Fruit fly (Drosophila melanogaster) whole organism, embryonic: ENCODE results near the gene Bsg.

ENCODE experiments used
- Abd-B ChIP-seq: fragments of 200-800 bp; sonication (Bioruptor generic); optimal IDR thresholded peaks from 2 replicates; lab custom pipeline; 2018; ENCODE audit warnings: missing biosample characterization, mild to moderate bottlenecking, missing genetic modification characterization, moderate library complexity
- Aef1 ChIP-seq: fragments of 200-800 bp; sonication (Bioruptor generic); IDR thresholded peaks from 3 replicates; pipeline ENCODE4 v1.3.6; 2022; ENCODE audit warnings: missing biosample characterization, missing genetic modification characterization
- BEAF-32 ChIP-seq: fragments of 200-800 bp; sonication (Bioruptor generic); optimal IDR thresholded peaks from 3 replicates; lab custom pipeline; 2017; ENCODE audit warnings: missing biosample characterization, missing genetic modification characterization, mild to moderate bottlenecking, moderate library complexity, missing genetic modification reagents
- CG1024 ChIP-seq: fragments of 200-800 bp; sonication (Bioruptor generic); IDR thresholded peaks from 2 replicates; pipeline ENCODE4 v1.3.6; 2022; ENCODE audit warnings: missing biosample characterization, missing genetic modification characterization
- CG11560 ChIP-seq: fragments of 200-800 bp; sonication (Bioruptor generic); IDR thresholded peaks from 3 replicates; pipeline ENCODE4 v1.3.6; 2022; ENCODE audit warnings: missing biosample characterization, missing genetic modification characterization
- CG12299 ChIP-seq: fragments of 200-800 bp; sonication (Bioruptor generic); optimal IDR thresholded peaks from 2 replicates; lab custom pipeline; 2018; ENCODE audit warnings: missing biosample characterization, mild to moderate bottlenecking, missing genetic modification characterization
- CG14014 ChIP-seq: fragments of 200-800 bp; sonication (Bioruptor generic); IDR thresholded peaks from 2 replicates; pipeline ENCODE4 v1.3.6; 2022; ENCODE audit warnings: missing biosample characterization, missing genetic modification characterization
- CG15011 ChIP-seq: fragments of 200-800 bp; sonication (Bioruptor generic); optimal IDR thresholded peaks from 3 replicates; lab custom pipeline; 2018; ENCODE audit warnings: missing biosample characterization, mild to moderate bottlenecking, missing genetic modification characterization
- CG16863 ChIP-seq: fragments of 200-800 bp; sonication (Bioruptor generic); optimal IDR thresholded peaks from 3 replicates; lab custom pipeline; 2016; ENCODE audit warnings: missing biosample characterization, missing genetic modification characterization
- CG17568 ChIP-seq: fragments of 200-800 bp; sonication (Bioruptor generic); optimal IDR thresholded peaks from 2 replicates; lab custom pipeline; 2018; ENCODE audit warnings: missing biosample characterization, mild to moderate bottlenecking, missing genetic modification characterization, moderate library complexity
- CG2889 ChIP-seq: fragments of 200-800 bp; sonication (Bioruptor generic); IDR thresholded peaks from 3 replicates; pipeline ENCODE4 v1.3.6; 2022; ENCODE audit warnings: missing biosample characterization, missing genetic modification characterization
- CG30403 ChIP-seq: fragments of 200-800 bp; sonication (Bioruptor generic); optimal IDR thresholded peaks from 3 replicates; lab custom pipeline; 2016; ENCODE audit warnings: missing biosample characterization, missing genetic modification characterization
- CG31224 ChIP-seq: fragments of 200-800 bp; sonication (Bioruptor generic); IDR thresholded peaks from 2 replicates; pipeline ENCODE4 v1.3.6; 2022; ENCODE audit warnings: missing biosample characterization, missing genetic modification characterization
- CG3281 ChIP-seq: fragments of 200-800 bp; sonication (Bioruptor generic); optimal IDR thresholded peaks from 3 replicates; lab custom pipeline; 2017; ENCODE audit warnings: missing biosample characterization, mild to moderate bottlenecking, missing genetic modification characterization
- CG4730 ChIP-seq: fragments of 200-800 bp; sonication (Bioruptor generic); IDR thresholded peaks from 2 replicates; pipeline ENCODE4 v1.3.6; 2022; ENCODE audit warnings: missing biosample characterization, missing genetic modification characterization
- CG9727 ChIP-seq: fragments of 200-800 bp; sonication (Bioruptor generic); optimal IDR thresholded peaks from 3 replicates; lab custom pipeline; 2017; ENCODE audit warnings: missing biosample characterization, mild to moderate bottlenecking, missing genetic modification characterization
- D ChIP-seq, 2 experiments: fragments of 200-800 bp in 1 of 2; fragments of >200 bp in 1 of 2; sonication (Bioruptor generic) in 1 of 2; optimal IDR thresholded peaks; 2 replicates in 1 of 2; 3 replicates in 1 of 2; lab custom pipeline; 2017; ENCODE audit warnings: mild to moderate bottlenecking in 1 of 2, missing biosample characterization in 1 of 2, missing genetic modification characterization in 1 of 2, missing genetic modification reagents in 1 of 2
- Dip3 ChIP-seq: fragments of 200-800 bp; sonication (Bioruptor generic); optimal IDR thresholded peaks from 3 replicates; lab custom pipeline; 2016; ENCODE audit warnings: missing biosample characterization, missing genetic modification characterization
- Doc3 ChIP-seq: fragments of 200-800 bp; sonication (Bioruptor generic); IDR thresholded peaks from 3 replicates; pipeline ENCODE4 v1.3.6; 2022; ENCODE audit warnings: missing biosample characterization, missing genetic modification characterization; ENCODE audit not compliant: partially characterized antibody
- Ets97D ChIP-seq: fragments of 200-800 bp; sonication (Bioruptor generic); optimal IDR thresholded peaks from 3 replicates; lab custom pipeline; 2016; ENCODE audit warnings: missing biosample characterization, missing genetic modification characterization
- Fer3 ChIP-seq: fragments of 200-800 bp; sonication (Bioruptor generic); optimal IDR thresholded peaks from 2 replicates; lab custom pipeline; 2018; ENCODE audit warnings: missing biosample characterization, mild to moderate bottlenecking, missing genetic modification characterization, moderate library complexity
- Gug ChIP-seq: fragments of 200-800 bp; sonication (Bioruptor generic); IDR thresholded peaks from 4 replicates; pipeline ENCODE4 v1.3.6; 2022; ENCODE audit warnings: missing biosample characterization, missing genetic modification characterization
- Hey ChIP-seq: fragments of 200-800 bp; sonication (Bioruptor generic); optimal IDR thresholded peaks from 3 replicates; lab custom pipeline; 2018; ENCODE audit warnings: missing biosample characterization, mild to moderate bottlenecking, missing genetic modification characterization
- Hr78 ChIP-seq, 2 experiments: fragments of 200-800 bp in 1 of 2; fragments of >200 bp in 1 of 2; sonication (Bioruptor generic) in 1 of 2; optimal IDR thresholded peaks; 2 replicates each; lab custom pipeline; 2017 to 2019; ENCODE audit warnings: missing biosample characterization in 2 of 2, missing genetic modification characterization in 2 of 2, mild to moderate bottlenecking in 1 of 2, moderate library complexity in 1 of 2
- Poxn ChIP-seq: fragments of 200-800 bp; sonication (Bioruptor generic); IDR thresholded peaks from 2 replicates; pipeline ENCODE4 v1.3.6; 2022; ENCODE audit warnings: missing biosample characterization, missing genetic modification characterization
- Sry-δ ChIP-seq: fragments of 200-800 bp; sonication (Bioruptor generic); optimal IDR thresholded peaks from 2 replicates; lab custom pipeline; 2016; ENCODE audit warnings: missing biosample characterization, missing genetic modification characterization
- Trl ChIP-seq, 3 experiments: fragments of >200 bp in 2 of 3; fragments of 200-800 bp in 1 of 3; sonication (Bioruptor generic) in 1 of 3; optimal IDR thresholded peaks; 2 replicates in 1 of 3; 3 replicates in 2 of 3; lab custom pipeline; 2016 to 2017; ENCODE audit warnings: missing biosample characterization in 1 of 3, missing genetic modification characterization in 1 of 3
- Vsx1 ChIP-seq: fragments of 200-800 bp; sonication (Bioruptor generic); optimal IDR thresholded peaks from 2 replicates; lab custom pipeline; 2017; ENCODE audit warnings: missing biosample characterization, mild to moderate bottlenecking, missing genetic modification characterization, missing genetic modification reagents
- ab ChIP-seq: fragments of 200-800 bp; sonication (Bioruptor generic); optimal IDR thresholded peaks from 2 replicates; lab custom pipeline; 2016; ENCODE audit warnings: missing biosample characterization, missing genetic modification characterization
- bowl ChIP-seq: fragments of 200-800 bp; sonication (Bioruptor generic); IDR thresholded peaks from 2 replicates; pipeline ENCODE4 v1.3.6; 2022; ENCODE audit warnings: missing biosample characterization, missing genetic modification characterization
- fd102C ChIP-seq: fragments of 200-800 bp; sonication (Bioruptor generic); optimal IDR thresholded peaks from 2 replicates; lab custom pipeline; 2018; ENCODE audit warnings: missing biosample characterization, mild to moderate bottlenecking, missing genetic modification characterization, moderate library complexity
- fd3F ChIP-seq: fragments of 200-800 bp; sonication (Bioruptor generic); optimal IDR thresholded peaks from 2 replicates; lab custom pipeline; 2018; ENCODE audit warnings: missing biosample characterization, mild to moderate bottlenecking, missing genetic modification characterization, moderate library complexity
- fd64A ChIP-seq: fragments of 200-800 bp; sonication (Bioruptor generic); optimal IDR thresholded peaks from 3 replicates; lab custom pipeline; 2018; ENCODE audit warnings: missing biosample characterization, mild to moderate bottlenecking, missing genetic modification characterization
- h ChIP-seq: fragments of >200 bp; optimal IDR thresholded peaks from 2 replicates; lab custom pipeline; 2017
- hbn ChIP-seq: fragments of 200-800 bp; sonication (Bioruptor generic); IDR thresholded peaks from 2 replicates; pipeline ENCODE4 v1.3.6; 2022; ENCODE audit warnings: missing biosample characterization, missing genetic modification characterization; ENCODE audit not compliant: partially characterized antibody
- her ChIP-seq: fragments of 200-800 bp; sonication (Bioruptor generic); optimal IDR thresholded peaks from 2 replicates; lab custom pipeline; 2016; ENCODE audit warnings: missing biosample characterization, missing genetic modification characterization
- inv ChIP-seq: fragments of 200-800 bp; sonication (Bioruptor generic); IDR thresholded peaks from 2 replicates; pipeline ENCODE4 v1.3.6; 2022; ENCODE audit warnings: missing biosample characterization, missing genetic modification characterization; ENCODE audit not compliant: partially characterized antibody
- lmd ChIP-seq: fragments of 200-800 bp; sonication (Bioruptor generic); IDR thresholded peaks from 2 replicates; pipeline ENCODE4 v1.3.6; 2022; ENCODE audit warnings: missing biosample characterization, missing genetic modification characterization
- nom ChIP-seq: fragments of 200-800 bp; sonication (Bioruptor generic); optimal IDR thresholded peaks from 2 replicates; lab custom pipeline; 2017; ENCODE audit warnings: missing biosample characterization, missing genetic modification characterization, mild to moderate bottlenecking, moderate library complexity, missing genetic modification reagents
- onecut ChIP-seq: fragments of 200-800 bp; sonication (Bioruptor generic); IDR thresholded peaks from 2 replicates; pipeline ENCODE4 v1.3.6; 2022; ENCODE audit warnings: missing biosample characterization, missing genetic modification characterization
- peb ChIP-seq: fragments of 200-800 bp; sonication (Bioruptor generic); IDR thresholded peaks from 2 replicates; pipeline ENCODE4 v1.3.6; 2022; ENCODE audit warnings: missing biosample characterization, missing genetic modification characterization
- pita ChIP-seq: fragments of 200-800 bp; sonication (Bioruptor generic); optimal IDR thresholded peaks from 2 replicates; lab custom pipeline; 2017; ENCODE audit warnings: missing biosample characterization, mild to moderate bottlenecking, missing genetic modification characterization
- pros ChIP-seq: fragments of 200-800 bp; sonication (Bioruptor generic); optimal IDR thresholded peaks from 3 replicates; lab custom pipeline; 2019; ENCODE audit warnings: missing biosample characterization, mild to moderate bottlenecking, missing genetic modification characterization, moderate library complexity
- ranshi ChIP-seq: fragments of 200-800 bp; sonication (Bioruptor generic); IDR thresholded peaks from 2 replicates; pipeline ENCODE4 v1.3.6; 2022; ENCODE audit warnings: missing biosample characterization, missing genetic modification characterization
- run ChIP-seq: fragments of 200-800 bp; sonication (Bioruptor generic); optimal IDR thresholded peaks from 3 replicates; lab custom pipeline; 2018; ENCODE audit warnings: missing biosample characterization, mild to moderate bottlenecking, missing genetic modification characterization
- schlank ChIP-seq: fragments of 200-800 bp; sonication (Bioruptor generic); optimal IDR thresholded peaks from 2 replicates; lab custom pipeline; 2018; ENCODE audit warnings: missing biosample characterization, mild to moderate bottlenecking, missing genetic modification characterization
- sens-2 ChIP-seq: fragments of 200-800 bp; sonication (Bioruptor generic); IDR thresholded peaks from 2 replicates; pipeline ENCODE4 v1.3.6; 2022; ENCODE audit warnings: missing biosample characterization, missing genetic modification characterization
- tap ChIP-seq: fragments of 200-800 bp; optimal IDR thresholded peaks from 3 replicates; lab custom pipeline; 2019; ENCODE audit warnings: missing biosample characterization, mild to moderate bottlenecking, missing genetic modification characterization, moderate library complexity
- ttk ChIP-seq: fragments of 200-800 bp; sonication (Bioruptor generic); IDR thresholded peaks from 2 replicates; pipeline ENCODE4 v2.1.2; 2022; ENCODE audit warnings: missing biosample characterization, missing genetic modification characterization
- unc-4 ChIP-seq: fragments of 200-800 bp; sonication (Bioruptor generic); IDR thresholded peaks from 2 replicates; pipeline ENCODE4 v1.3.6; 2022; ENCODE audit warnings: missing biosample characterization, missing genetic modification characterization; ENCODE audit not compliant: partially characterized antibody

Bsg gene

DNA sequence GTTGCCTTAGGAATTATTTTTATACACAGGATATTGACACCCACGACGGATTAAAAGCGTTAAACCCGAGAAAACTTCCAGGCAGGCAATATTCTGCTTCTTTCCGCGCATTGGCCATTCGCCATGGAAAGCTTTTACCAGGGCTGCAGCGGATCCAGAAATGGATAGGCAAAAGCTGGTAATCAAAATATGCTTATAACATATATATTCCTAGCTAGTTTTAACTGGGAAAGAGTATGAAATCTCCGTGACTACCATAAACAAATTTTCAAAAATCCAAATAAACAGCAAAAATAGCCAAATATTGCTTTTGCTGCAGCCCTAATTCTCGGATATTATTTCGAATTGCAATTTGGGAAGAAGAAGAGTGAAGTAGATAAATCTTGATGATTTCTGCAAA is 76.3 kb downstream of the Bsg start, which contains the start of the genes PAPLA1 and Rbsn-5 (continued):
- TF ChIP-seq CG11560 (tag; lab: Robert Waterston, UW) (peak; percentile 79; the same call in 2 of the 3 replicates), Sry-δ (GFP tag; lab: Kevin White, UChicago) (peak; percentile 73), CG16863 (GFP tag; lab: Kevin White, UChicago) (peak; percentile 93), CG14014 (peak; percentile 93), fd64A (peak; percentile 37), CG4730 (GFP tag; lab: Robert Waterston, UW) (peak; percentile 88), pros (GFP tag; lab: Kevin White, UChicago) (peak; percentile 27), ranshi (GFP tag; lab: Robert Waterston, UW) (peak; percentile 93), sens-2 (GFP tag; lab: Robert Waterston, UW) (peak; percentile 75), fd3F (GFP tag; lab: Kevin White, UChicago) (peak; percentile 88), CG1024 (GFP tag; lab: Robert Waterston, UW) (peak; percentile 76), CG9727 (GFP tag; lab: Kevin White, UChicago) (peak; percentile 89), CG2889 (GFP tag; lab: Robert Waterston, UW) (peak; percentile 93), Hr78 (GFP tag; optimal IDR thresholded peaks at IDR 0.05; lab: Kevin White, UChicago) (no peak), Abd-B (GFP tag; lab: Kevin White, UChicago) (peak; percentile 96), fd102C (GFP tag; lab: Kevin White, UChicago) (no peak), run (tag; lab: Kevin White, UChicago) (peak; percentile 76), her (GFP tag; lab: Kevin White, UChicago) (peak; percentile 92), CG15011 (GFP tag; lab: Kevin White, UChicago) (peak; percentile 81), Poxn (GFP tag; lab: Robert Waterston, UW) (peak; percentile 66), pita (GFP tag; lab: Kevin White, UChicago) (no peak), Vsx1 (peak; percentile 81), Ets97D (peak; percentile 94), CG31224 (peak; percentile 89), Dip3 (GFP tag; lab: Kevin White, UChicago) (peak; percentile 97), nom (peak; percentile 89), D (optimal IDR thresholded peaks at IDR 0.05; lab: Kevin White, UChicago) (no peak), D (GFP tag; optimal IDR thresholded peaks at IDR 0.05; lab: Kevin White, UChicago) (peak; percentile 83), hbn (no peak), BEAF-32 (GFP tag; lab: Kevin White, UChicago) (peak; percentile 42), h (lab: Kevin White, UChicago) (no peak), ttk (GFP tag; lab: Robert Waterston, UW) (peak; percentile 90), Trl (optimal IDR thresholded peaks at IDR 0.05; lab: Kevin White, UChicago) (no peak), Trl (GFP tag; optimal IDR thresholded peaks at IDR 0.05; lab: Kevin White, UChicago) (peak; percentile 97), Doc3 (GFP tag; lab: Robert Waterston, UW) (no peak), unc-4 (GFP tag; lab: Robert Waterston, UW) (no peak), Gug (GFP tag; lab: Robert Waterston, UW) (peak; percentile 91), Aef1 (GFP tag; lab: Robert Waterston, UW) (peak; percentile 93), lmd (GFP tag; lab: Robert Waterston, UW) (peak; percentile 93), ab (GFP tag; lab: Kevin White, UChicago) (peak; percentile 93), CG17568 (GFP tag; lab: Kevin White, UChicago) (peak; percentile 85), peb (GFP tag; lab: Robert Waterston, UW) (peak; percentile 87), CG30403 (GFP tag; lab: Kevin White, UChicago) (peak; percentile 97), Hey (peak; percentile 83), inv (GFP tag; lab: Robert Waterston, UW) (no peak), tap (tag; lab: Kevin White, UChicago) (peak; percentile 85), CG12299 (peak; percentile 83), CG3281 (GFP tag; lab: Kevin White, UChicago) (peak; percentile 93), bowl (peak; percentile 69), onecut (GFP tag; lab: Robert Waterston, UW) (peak; percentile 74), schlank (tag; lab: Kevin White, UChicago) (peak; percentile 87), Fer3 (peak; percentile 95)
